Worm (Caenorhabditis elegans): Measurements from ENCODE around the gene bli-5.

bli-5 gene

ce11 chrIII:13381684-13382083 is 47.9 kb downstream of the bli-5 start:
- TF ChIP-seq klf-2 (GFP tag; conservative IDR thresholded peaks at IDR 0.05) (no peak), ztf-23 (GFP tag; IDR thresholded peaks at IDR 0.05) (no peak), flt-1 (GFP tag; IDR thresholded peaks at IDR 0.05) (no peak), T22C8.4 (GFP tag; IDR thresholded peaks at IDR 0.05) (no peak), ref-1 (GFP tag; conservative IDR thresholded peaks at IDR 0.05) (no peak), tab-1 (GFP tag; IDR thresholded peaks at IDR 0.05) (no peak), cog-1 (tag; optimal IDR thresholded peaks at IDR 0.05) (no peak), med-1 (GFP tag; optimal IDR thresholded peaks at IDR 0.05; ENCODE audit: insufficient read depth) (no peak), ztf-29 (GFP tag; IDR thresholded peaks at IDR 0.05) (no peak)

ce11 chrIII:13380881-13381280 is 48.7 kb downstream of the bli-5 start:
- no peak for TF ChIP-seq ref-1 (GFP tag; conservative IDR thresholded peaks at IDR 0.05)

- TF ChIP-seq klf-2 (GFP tag; conservative IDR thresholded peaks at IDR 0.05) (no peak), cog-1 (tag; optimal IDR thresholded peaks at IDR 0.05) (no peak), ztf-23 (GFP tag; IDR thresholded peaks at IDR 0.05) (no peak), tab-1 (GFP tag; IDR thresholded peaks at IDR 0.05) (no peak), ref-1 (GFP tag; conservative IDR thresholded peaks at IDR 0.05) (no peak), T22C8.4 (GFP tag; IDR thresholded peaks at IDR 0.05) (no peak), flt-1 (GFP tag; IDR thresholded peaks at IDR 0.05) (no peak), ztf-29 (GFP tag; IDR thresholded peaks at IDR 0.05) (no peak), med-1 (GFP tag; optimal IDR thresholded peaks at IDR 0.05; ENCODE audit: insufficient read depth) (no peak)
Observed at ce11 chrIII:13380196-13380595, 49.4 kb downstream of the bli-5 start, which contains the start of gene T03F6.6. T03F6.6 (minus strand) TSS chrIII:13380296.

ce11 chrIII:13378242-13378641 is 51.3 kb downstream of the bli-5 start, which contains the start of gene T03F6.10:
T03F6.10 (minus strand) TSS chrIII:13378342.
- no peak for TF ChIP-seq klf-2 (GFP tag; conservative IDR thresholded peaks at IDR 0.05)
- no peak for TF ChIP-seq flt-1 (GFP tag; IDR thresholded peaks at IDR 0.05)
